Worm (Caenorhabditis elegans) whole organism, mixed stage, embryonic: ENCODE measurements around the gene hcp-1.

Experiments used
- bed-3 ChIP-seq: fragments of 200-800 bp; sonication (Bioruptor generic); optimal IDR thresholded peaks from 3 replicates; lab custom pipeline; 2018; ENCODE audit warnings: mild to moderate bottlenecking, missing genetic modification characterization, moderate library complexity, missing compliant biosample characterization
- blmp-1 ChIP-seq: fragments of 150-350 bp; optimal IDR thresholded peaks from 2 replicates; lab custom pipeline; 2014; ENCODE audit warnings: missing biosample characterization, missing genetic modification characterization
- ceh-39 ChIP-seq: fragments of 150-350 bp; optimal IDR thresholded peaks from 2 replicates; lab custom pipeline; 2014; ENCODE audit warnings: missing biosample characterization, missing genetic modification characterization
- ceh-43 ChIP-seq: fragments of 200-800 bp; sonication (Bioruptor generic); optimal IDR thresholded peaks from 2 replicates; lab custom pipeline; 2018; ENCODE audit warnings: mild to moderate bottlenecking, missing genetic modification characterization, moderate library complexity, missing compliant biosample characterization
- ceh-83 ChIP-seq: fragments of 200-800 bp; sonication (Bioruptor generic); optimal IDR thresholded peaks from 2 replicates; lab custom pipeline; 2018; ENCODE audit warnings: mild to moderate bottlenecking, missing genetic modification characterization, missing compliant biosample characterization
- ces-1 ChIP-seq: fragments of 150-350 bp; optimal IDR thresholded peaks from 2 replicates; lab custom pipeline; 2014; ENCODE audit warnings: missing biosample characterization, missing genetic modification reagents, missing genetic modification characterization
- cnd-1 ChIP-seq: fragments of 200-800 bp; sonication (Bioruptor generic); optimal IDR thresholded peaks from 2 replicates; lab custom pipeline; 2018; ENCODE audit warnings: mild to moderate bottlenecking, missing genetic modification characterization, missing compliant biosample characterization
- drap-1 ChIP-seq: fragments of 200-800 bp; sonication (Bioruptor generic); optimal IDR thresholded peaks from 3 replicates; lab custom pipeline; 2018; ENCODE audit warnings: mild to moderate bottlenecking, missing genetic modification characterization, missing compliant biosample characterization
- elt-1 ChIP-seq: sonication (generic microtip); optimal IDR thresholded peaks from 2 replicates; lab custom pipeline; 2017; ENCODE audit warnings: missing genetic modification characterization, mild to moderate bottlenecking, missing compliant biosample characterization, antibody characterized with exemption, moderate library complexity, borderline replicate concordance; ENCODE audit not compliant: insufficient read depth
- elt-3 ChIP-seq: fragments of 150-350 bp; optimal IDR thresholded peaks from 2 replicates; lab custom pipeline; 2014; ENCODE audit warnings: missing biosample characterization, missing genetic modification characterization
- ham-2 ChIP-seq: fragments of 200-800 bp; sonication (Bioruptor generic); optimal IDR thresholded peaks from 2 replicates; lab custom pipeline; 2018; ENCODE audit warnings: mild to moderate bottlenecking, missing genetic modification characterization, missing compliant biosample characterization
- hlh-1 ChIP-seq: fragments of 150-350 bp; optimal IDR thresholded peaks from 2 replicates; lab custom pipeline; 2014; ENCODE audit warnings: missing biosample characterization, missing genetic modification reagents, missing genetic modification characterization
- lin-13 ChIP-seq: fragments of 150-350 bp; optimal IDR thresholded peaks from 2 replicates; lab custom pipeline; 2014; ENCODE audit warnings: missing biosample characterization, missing genetic modification characterization
- lin-32 ChIP-seq: fragments of 200-800 bp; sonication (Bioruptor generic); optimal IDR thresholded peaks from 2 replicates; lab custom pipeline; 2018; ENCODE audit warnings: mild to moderate bottlenecking, missing genetic modification characterization, missing compliant biosample characterization
- mep-1 ChIP-seq: fragments of 150-350 bp; optimal IDR thresholded peaks from 2 replicates; lab custom pipeline; 2017; ENCODE audit warnings: missing biosample characterization, missing genetic modification reagents, missing genetic modification characterization, inconsistent platforms
- nhr-2 ChIP-seq: fragments of 150-350 bp; optimal IDR thresholded peaks from 2 replicates; lab custom pipeline; 2014; ENCODE audit warnings: missing biosample characterization, missing genetic modification characterization
- nhr-28 ChIP-seq: fragments of 150-350 bp; optimal IDR thresholded peaks from 2 replicates; lab custom pipeline; 2014; ENCODE audit warnings: missing biosample characterization, missing genetic modification characterization
- nhr-76 ChIP-seq: sonication (generic microtip); optimal IDR thresholded peaks from 2 replicates; lab custom pipeline; 2017; ENCODE audit warnings: missing biosample characterization, missing genetic modification characterization
- pha-4 ChIP-seq: fragments of 150-350 bp; optimal IDR thresholded peaks from 2 replicates; lab custom pipeline; 2018; ENCODE audit warnings: missing biosample characterization, missing genetic modification reagents, missing genetic modification characterization
- sem-2 ChIP-seq: fragments of 200-800 bp; sonication (Bioruptor generic); optimal IDR thresholded peaks from 2 replicates; lab custom pipeline; 2018; ENCODE audit warnings: mild to moderate bottlenecking, missing genetic modification characterization, missing compliant biosample characterization
- snpc-4 ChIP-seq: fragments of 150-350 bp; optimal IDR thresholded peaks from 2 replicates; lab custom pipeline; 2014; ENCODE audit warnings: missing biosample characterization, missing genetic modification characterization
- tbx-8 ChIP-seq: fragments of 200-800 bp; sonication (Bioruptor generic); optimal IDR thresholded peaks from 2 replicates; lab custom pipeline; 2018; ENCODE audit warnings: mild to moderate bottlenecking, missing genetic modification characterization, moderate library complexity, missing compliant biosample characterization
- unc-120 ChIP-seq: sonication (generic microtip); optimal IDR thresholded peaks from 2 replicates; lab custom pipeline; 2017; ENCODE audit warnings: missing genetic modification characterization, missing compliant biosample characterization; ENCODE audit not compliant: poor library complexity, severe bottlenecking
- unc-62 ChIP-seq: fragments of 150-350 bp; optimal IDR thresholded peaks from 2 replicates; lab custom pipeline; 2014; ENCODE audit warnings: missing biosample characterization, missing genetic modification reagents, missing genetic modification characterization
- zip-8 ChIP-seq: fragments of 150-350 bp; optimal IDR thresholded peaks from 2 replicates; lab custom pipeline; 2014; ENCODE audit warnings: missing biosample characterization, missing genetic modification characterization
- ztf-11 ChIP-seq: fragments of 150-350 bp; optimal IDR thresholded peaks from 2 replicates; lab custom pipeline; 2014; ENCODE audit warnings: missing biosample characterization, missing genetic modification characterization

The hcp-1 gene

ce11 chrV:6593700-6594244, at the start of gene hcp-1:
hcp-1 (plus strand) TSS chrV:6594194.
- no peak for TF ChIP-seq pha-4 (tag; lab: Kevin White, UChicago)
- TF ChIP-seq mep-1 (tag; lab: Kevin White, UChicago), result peak; percentile 39
- TF ChIP-seq lin-32 (GFP tag; lab: Kevin White, UChicago), result no peak
- no peak for TF ChIP-seq blmp-1 (tag; lab: Kevin White, UChicago)
- no peak for TF ChIP-seq nhr-28 (tag; lab: Kevin White, UChicago)
- TF ChIP-seq hlh-1 (tag; lab: Kevin White, UChicago), result peak; percentile 32
- TF ChIP-seq zip-8 (tag; lab: Kevin White, UChicago), result no peak
- no peak for TF ChIP-seq unc-120 (tag; lab: Kevin White, UChicago)
- TF ChIP-seq elt-3 (tag; lab: Kevin White, UChicago), result no peak
- TF ChIP-seq lin-13 (tag; lab: Kevin White, UChicago), result peak; percentile 2

ce11 chrV:6544999-6545398, 49.0 kb upstream of the hcp-1 start:
- no peak for TF ChIP-seq lin-13 (tag; lab: Kevin White, UChicago)
- no peak for TF ChIP-seq drap-1 (GFP tag; lab: Kevin White, UChicago)
- no peak for TF ChIP-seq ztf-11 (tag; lab: Kevin White, UChicago)
- TF ChIP-seq nhr-2, result peak; percentile 95
- TF ChIP-seq unc-120 (tag; lab: Kevin White, UChicago), result no peak
- TF ChIP-seq unc-62 (GFP tag; lab: Kevin White, UChicago), result no peak
- TF ChIP-seq mep-1 (tag; lab: Kevin White, UChicago), result no peak

- TF ChIP-seq lin-32 (GFP tag; lab: Kevin White, UChicago) (no peak), hlh-1 (tag; lab: Kevin White, UChicago) (no peak), nhr-28 (tag; lab: Kevin White, UChicago) (no peak), ceh-43 (GFP tag; lab: Kevin White, UChicago) (no peak), pha-4 (tag; lab: Kevin White, UChicago) (no peak), nhr-2 (no peak), elt-1 (tag; lab: Kevin White, UChicago) (no peak), unc-62 (GFP tag; lab: Kevin White, UChicago) (no peak)
- TF ChIP-seq, all 35 proteins: peak for 0
These were observed 47.4 kb upstream of the hcp-1 start, which contains the start of gene dre-1 for ce11 chrV:6546450-6547171. dre-1 (minus strand) TSS chrV:6546500.

- TF ChIP-seq zip-8 (tag; lab: Kevin White, UChicago) (peak; percentile 9), unc-62 (GFP tag; lab: Kevin White, UChicago) (no peak)
These were observed 45.7 kb upstream of the hcp-1 start for ce11 chrV:6548309-6548708.

- no peak for TF ChIP-seq lin-32 (GFP tag; lab: Kevin White, UChicago)
- no peak for TF ChIP-seq nhr-28 (tag; lab: Kevin White, UChicago)
- TF ChIP-seq lin-13 (tag; lab: Kevin White, UChicago), result no peak
- no peak for TF ChIP-seq pha-4 (tag; lab: Kevin White, UChicago)
- no peak for TF ChIP-seq nhr-76 (tag; lab: Kevin White, UChicago)
- no peak for TF ChIP-seq ceh-39 (tag; lab: Kevin White, UChicago)
- no peak for TF ChIP-seq snpc-4
- TF ChIP-seq ham-2 (GFP tag; lab: Kevin White, UChicago), result no peak
- TF ChIP-seq cnd-1 (tag; lab: Kevin White, UChicago), result no peak
- TF ChIP-seq elt-3 (tag; lab: Kevin White, UChicago), result no peak
- TF ChIP-seq tbx-8 (GFP tag; lab: Kevin White, UChicago), result no peak
- TF ChIP-seq ceh-83 (GFP tag; lab: Kevin White, UChicago), result no peak
- no peak for TF ChIP-seq unc-62 (GFP tag; lab: Kevin White, UChicago)
- TF ChIP-seq ces-1 (GFP tag; lab: Kevin White, UChicago), result no peak
- no peak for TF ChIP-seq bed-3
- TF ChIP-seq sem-2 (GFP tag; lab: Kevin White, UChicago), result no peak
These were observed 44.8 kb upstream of the hcp-1 start, which contains the start of gene K04A8.20 for ce11 chrV:6549148-6549547. K04A8.20 (plus strand) TSS chrV:6549448.
